Fruit fly (Drosophila melanogaster) whole organism, embryonic: ENCODE measurements around the gene Atg12.

Source experiments
- BEAF-32 ChIP-seq: fragments of 200-800 bp; sonication (Bioruptor generic); optimal IDR thresholded peaks from 3 replicates; lab custom pipeline; 2017; ENCODE audit warnings: missing biosample characterization, missing genetic modification characterization, mild to moderate bottlenecking, moderate library complexity, missing genetic modification reagents
- C15 ChIP-seq: fragments of 200-800 bp; sonication (Bioruptor generic); IDR thresholded peaks from 3 replicates; pipeline ENCODE4 v1.3.6; 2022; ENCODE audit warnings: missing biosample characterization, missing genetic modification characterization
- CG11085 ChIP-seq: fragments of 200-800 bp; sonication (Bioruptor generic); IDR thresholded peaks from 2 replicates; pipeline ENCODE4 v1.3.6; 2022; ENCODE audit warnings: missing biosample characterization, missing genetic modification characterization
- CG11504 ChIP-seq: fragments of 200-800 bp; sonication (Bioruptor generic); optimal IDR thresholded peaks from 3 replicates; lab custom pipeline; 2019; ENCODE audit warnings: missing biosample characterization, mild to moderate bottlenecking, missing genetic modification characterization, moderate library complexity
- CG11560 ChIP-seq: fragments of 200-800 bp; sonication (Bioruptor generic); IDR thresholded peaks from 3 replicates; pipeline ENCODE4 v1.3.6; 2022; ENCODE audit warnings: missing biosample characterization, missing genetic modification characterization
- CG12104 ChIP-seq: fragments of 200-800 bp; sonication (Bioruptor generic); optimal IDR thresholded peaks from 3 replicates; lab custom pipeline; 2016; ENCODE audit warnings: missing biosample characterization, missing genetic modification characterization
- CG12219 ChIP-seq: fragments of 200-800 bp; sonication (Bioruptor generic); optimal IDR thresholded peaks from 3 replicates; lab custom pipeline; 2018; ENCODE audit warnings: missing biosample characterization, mild to moderate bottlenecking, missing genetic modification characterization
- CG12299 ChIP-seq: fragments of 200-800 bp; sonication (Bioruptor generic); optimal IDR thresholded peaks from 2 replicates; lab custom pipeline; 2018; ENCODE audit warnings: missing biosample characterization, mild to moderate bottlenecking, missing genetic modification characterization
- CG12391 ChIP-seq: fragments of 200-800 bp; sonication (Bioruptor generic); optimal IDR thresholded peaks from 3 replicates; lab custom pipeline; 2018; ENCODE audit warnings: missing biosample characterization, mild to moderate bottlenecking, missing genetic modification characterization, moderate library complexity
- CG13123 ChIP-seq: fragments of 200-800 bp; sonication (Bioruptor generic); optimal IDR thresholded peaks from 2 replicates; lab custom pipeline; 2016; ENCODE audit warnings: missing biosample characterization, missing genetic modification characterization
- CG13894 ChIP-seq: fragments of 200-800 bp; sonication (Bioruptor generic); optimal IDR thresholded peaks from 3 replicates; lab custom pipeline; 2018; ENCODE audit warnings: missing biosample characterization, mild to moderate bottlenecking, missing genetic modification characterization, moderate library complexity
- CG15514 ChIP-seq: fragments of 200-800 bp; sonication (Bioruptor generic); optimal IDR thresholded peaks from 3 replicates; lab custom pipeline; 2017; ENCODE audit warnings: missing biosample characterization, missing genetic modification characterization, mild to moderate bottlenecking, moderate library complexity, missing genetic modification reagents
- CG15696 ChIP-seq: fragments of 200-800 bp; sonication (Bioruptor generic); optimal IDR thresholded peaks from 2 replicates; lab custom pipeline; 2019; ENCODE audit warnings: missing biosample characterization, mild to moderate bottlenecking, missing genetic modification characterization, moderate library complexity
- CG17361 ChIP-seq: fragments of 200-800 bp; sonication (Bioruptor generic); IDR thresholded peaks from 3 replicates; pipeline ENCODE4 v1.3.6; 2022; ENCODE audit warnings: missing biosample characterization, missing genetic modification characterization
- CG17612 ChIP-seq: fragments of 200-800 bp; sonication (Bioruptor generic); IDR thresholded peaks from 2 replicates; pipeline ENCODE4 v1.3.6; 2022; ENCODE audit warnings: missing biosample characterization, missing genetic modification characterization
- CG18764 ChIP-seq: fragments of 200-800 bp; sonication (Bioruptor generic); optimal IDR thresholded peaks from 3 replicates; lab custom pipeline; 2016; ENCODE audit warnings: missing biosample characterization, missing genetic modification characterization
- CG2712 ChIP-seq: fragments of 200-800 bp; optimal IDR thresholded peaks from 3 replicates; lab custom pipeline; 2019; ENCODE audit warnings: missing biosample characterization, mild to moderate bottlenecking, missing genetic modification characterization, moderate library complexity
- CG2875 ChIP-seq: fragments of 200-800 bp; sonication (Bioruptor generic); optimal IDR thresholded peaks from 2 replicates; lab custom pipeline; 2017; ENCODE audit warnings: missing biosample characterization, mild to moderate bottlenecking, missing genetic modification characterization, missing genetic modification reagents
- CG3065 ChIP-seq: fragments of 200-800 bp; sonication (Bioruptor generic); optimal IDR thresholded peaks from 2 replicates; lab custom pipeline; 2016; ENCODE audit warnings: missing biosample characterization, missing genetic modification characterization
- CG31388 ChIP-seq: fragments of 200-800 bp; sonication (Bioruptor generic); optimal IDR thresholded peaks from 2 replicates; lab custom pipeline; 2016; ENCODE audit warnings: missing biosample characterization, missing genetic modification characterization
- CG31441 ChIP-seq: fragments of 200-800 bp; sonication (Bioruptor generic); IDR thresholded peaks from 2 replicates; pipeline ENCODE4 v1.3.6; 2022; ENCODE audit warnings: missing biosample characterization, missing genetic modification characterization
- CG5245 ChIP-seq: fragments of 200-800 bp; sonication (Bioruptor generic); optimal IDR thresholded peaks from 3 replicates; lab custom pipeline; 2016; ENCODE audit warnings: missing biosample characterization, missing genetic modification characterization
- CG7839 ChIP-seq: fragments of 200-800 bp; sonication (Bioruptor generic); optimal IDR thresholded peaks from 3 replicates; lab custom pipeline; 2018; ENCODE audit warnings: missing biosample characterization, mild to moderate bottlenecking, missing genetic modification characterization, moderate library complexity
- CG8924 ChIP-seq: fragments of 200-800 bp; optimal IDR thresholded peaks from 3 replicates; lab custom pipeline; 2019; ENCODE audit warnings: missing biosample characterization, mild to moderate bottlenecking, missing genetic modification characterization, moderate library complexity
- CoRest ChIP-seq: fragments of 200-800 bp; sonication (Bioruptor generic); optimal IDR thresholded peaks from 3 replicates; lab custom pipeline; 2018; ENCODE audit warnings: missing biosample characterization, mild to moderate bottlenecking, missing genetic modification characterization, moderate library complexity
- D ChIP-seq, 2 experiments: fragments of 200-800 bp in 1 of 2; fragments of >200 bp in 1 of 2; sonication (Bioruptor generic) in 1 of 2; optimal IDR thresholded peaks; 2 replicates in 1 of 2; 3 replicates in 1 of 2; lab custom pipeline; 2017; ENCODE audit warnings: mild to moderate bottlenecking in 1 of 2, missing biosample characterization in 1 of 2, missing genetic modification characterization in 1 of 2, missing genetic modification reagents in 1 of 2
- D19B ChIP-seq: fragments of 200-800 bp; sonication (Bioruptor generic); optimal IDR thresholded peaks from 2 replicates; lab custom pipeline; 2017; ENCODE audit warnings: missing biosample characterization, mild to moderate bottlenecking, missing genetic modification characterization
- Elba2 ChIP-seq: fragments of 200-800 bp; sonication (Bioruptor generic); optimal IDR thresholded peaks from 3 replicates; lab custom pipeline; 2016; ENCODE audit warnings: missing biosample characterization, missing genetic modification characterization
- Ets97D ChIP-seq: fragments of 200-800 bp; sonication (Bioruptor generic); optimal IDR thresholded peaks from 3 replicates; lab custom pipeline; 2016; ENCODE audit warnings: missing biosample characterization, missing genetic modification characterization
- HHEX ChIP-seq: fragments of 200-800 bp; sonication (Bioruptor generic); optimal IDR thresholded peaks from 3 replicates; lab custom pipeline; 2017; ENCODE audit warnings: missing biosample characterization, mild to moderate bottlenecking, missing genetic modification characterization, missing genetic modification reagents
- Hsf ChIP-seq: fragments of 200-800 bp; sonication (Bioruptor generic); optimal IDR thresholded peaks from 3 replicates; lab custom pipeline; 2016; ENCODE audit warnings: missing biosample characterization, missing genetic modification characterization
- Kr ChIP-seq: fragments of 200-800 bp; sonication (Bioruptor generic); optimal IDR thresholded peaks from 2 replicates; lab custom pipeline; 2017; ENCODE audit warnings: missing biosample characterization, mild to moderate bottlenecking, missing genetic modification characterization
- Nf-YC ChIP-seq: fragments of 200-800 bp; optimal IDR thresholded peaks from 3 replicates; lab custom pipeline; 2019; ENCODE audit warnings: missing biosample characterization, mild to moderate bottlenecking, missing genetic modification characterization, moderate library complexity
- NfI ChIP-seq: fragments of 200-800 bp; sonication (Bioruptor generic); optimal IDR thresholded peaks from 3 replicates; lab custom pipeline; 2018; ENCODE audit warnings: missing biosample characterization, mild to moderate bottlenecking, missing genetic modification characterization, moderate library complexity
- PHDP ChIP-seq: fragments of 200-800 bp; sonication (Bioruptor generic); optimal IDR thresholded peaks from 3 replicates; lab custom pipeline; 2018; ENCODE audit warnings: missing biosample characterization, mild to moderate bottlenecking, missing genetic modification characterization, moderate library complexity
- bcd ChIP-seq: fragments of 200-800 bp; sonication (Bioruptor generic); optimal IDR thresholded peaks from 2 replicates; lab custom pipeline; 2017; ENCODE audit warnings: missing biosample characterization, mild to moderate bottlenecking, missing genetic modification characterization
- crp ChIP-seq, 2 experiments: fragments of 200-800 bp; sonication (Bioruptor generic); optimal IDR thresholded peaks; 2 replicates in 1 of 2; 3 replicates in 1 of 2; lab custom pipeline; 2017; ENCODE audit warnings: missing biosample characterization in 2 of 2, missing genetic modification characterization in 2 of 2, mild to moderate bottlenecking in 1 of 2, moderate library complexity in 1 of 2
- da ChIP-seq: fragments of 200-800 bp; sonication (Bioruptor generic); optimal IDR thresholded peaks from 2 replicates; lab custom pipeline; 2016; ENCODE audit warnings: missing biosample characterization, missing genetic modification characterization
- dmrt99B ChIP-seq: fragments of 200-800 bp; sonication (Bioruptor generic); optimal IDR thresholded peaks from 2 replicates; lab custom pipeline; 2018; ENCODE audit warnings: missing biosample characterization, mild to moderate bottlenecking, missing genetic modification characterization, moderate library complexity
- gcm2 ChIP-seq: fragments of 200-800 bp; sonication (Bioruptor generic); optimal IDR thresholded peaks from 2 replicates; lab custom pipeline; 2016; ENCODE audit warnings: missing biosample characterization, missing genetic modification characterization
- grau ChIP-seq: fragments of 200-800 bp; optimal IDR thresholded peaks from 3 replicates; lab custom pipeline; 2019; ENCODE audit warnings: missing biosample characterization, mild to moderate bottlenecking, missing genetic modification characterization, moderate library complexity
- grn ChIP-seq: fragments of 200-800 bp; sonication (Bioruptor generic); optimal IDR thresholded peaks from 3 replicates; lab custom pipeline; 2017; ENCODE audit warnings: missing biosample characterization, missing genetic modification characterization
- jing ChIP-seq: fragments of 200-800 bp; sonication (Bioruptor generic); optimal IDR thresholded peaks from 2 replicates; lab custom pipeline; 2018; ENCODE audit warnings: missing biosample characterization, mild to moderate bottlenecking, missing genetic modification characterization
- ken ChIP-seq: fragments of 200-800 bp; sonication (Bioruptor generic); IDR thresholded peaks from 3 replicates; pipeline ENCODE4 v1.3.6; 2022; ENCODE audit warnings: missing biosample characterization, missing genetic modification characterization
- lab ChIP-seq: fragments of 200-800 bp; sonication (Bioruptor generic); optimal IDR thresholded peaks from 3 replicates; lab custom pipeline; 2017; ENCODE audit warnings: missing biosample characterization, missing genetic modification characterization, mild to moderate bottlenecking, moderate library complexity, missing genetic modification reagents
- pum ChIP-seq: fragments of 200-800 bp; sonication (Bioruptor generic); optimal IDR thresholded peaks from 2 replicates; lab custom pipeline; 2016; ENCODE audit warnings: missing biosample characterization, missing genetic modification characterization
- row ChIP-seq: fragments of 200-800 bp; sonication (Bioruptor generic); IDR thresholded peaks from 3 replicates; pipeline ENCODE4 v1.3.6; 2022; ENCODE audit warnings: missing biosample characterization, missing genetic modification characterization
- sqz ChIP-seq: fragments of 200-800 bp; sonication (Bioruptor generic); optimal IDR thresholded peaks from 3 replicates; lab custom pipeline; 2018; ENCODE audit warnings: missing biosample characterization, mild to moderate bottlenecking, missing genetic modification characterization
- ssp ChIP-seq: fragments of 200-800 bp; sonication (Bioruptor generic); IDR thresholded peaks from 2 replicates; pipeline ENCODE4 v1.3.6; 2022; ENCODE audit warnings: missing biosample characterization, missing genetic modification characterization
- unpg ChIP-seq: fragments of 200-800 bp; sonication (Bioruptor generic); optimal IDR thresholded peaks from 3 replicates; lab custom pipeline; 2018; ENCODE audit warnings: missing biosample characterization, mild to moderate bottlenecking, missing genetic modification characterization, moderate library complexity

Gene Atg12

DNA sequence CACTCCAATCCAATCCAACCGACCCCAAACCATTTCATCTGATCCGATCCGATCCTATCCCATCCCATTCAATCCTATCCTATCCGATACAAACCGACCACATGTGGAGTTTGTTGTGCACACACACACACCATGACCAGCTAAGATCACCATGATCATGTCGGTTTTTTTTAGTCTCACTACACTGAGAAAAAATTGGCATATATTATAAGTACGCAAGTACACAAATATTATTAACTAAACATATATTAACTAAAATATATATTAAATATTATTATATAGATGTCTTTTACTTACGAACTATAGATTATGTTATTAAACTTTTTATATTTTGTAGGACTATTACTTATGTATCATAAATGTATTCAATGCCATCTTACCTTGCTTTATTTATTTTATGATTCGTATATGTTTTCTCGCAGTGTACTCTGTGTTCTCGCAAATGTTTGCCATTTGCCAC is 34.8 kb upstream of the Atg12 start (continued):
- no peak for TF ChIP-seq unpg (GFP tag; lab: Kevin White, UChicago)
- TF ChIP-seq Nf-YC (tag; lab: Kevin White, UChicago): no peak
- no peak for TF ChIP-seq crp (GFP tag; optimal IDR thresholded peaks at IDR 0.05; lab: Kevin White, UChicago)
- peak; percentile 54 for TF ChIP-seq CG11504
- TF ChIP-seq Kr (GFP tag; lab: Kevin White, UChicago): peak; percentile 1
- no peak for TF ChIP-seq CG2875 (GFP tag; lab: Kevin White, UChicago)
- no peak for TF ChIP-seq jing (GFP tag; lab: Kevin White, UChicago)
- no peak for TF ChIP-seq D (optimal IDR thresholded peaks at IDR 0.05; lab: Kevin White, UChicago)
- peak; percentile 34 for TF ChIP-seq D (GFP tag; optimal IDR thresholded peaks at IDR 0.05; lab: Kevin White, UChicago)
- TF ChIP-seq CG12299 (tag; lab: Kevin White, UChicago): no peak
- peak; percentile 21; the same call in 1 of the 3 replicates for TF ChIP-seq row
- TF ChIP-seq NfI (GFP tag; lab: Kevin White, UChicago): no peak
- no peak for TF ChIP-seq CG17612 (GFP tag; lab: Robert Waterston, UW)
- TF ChIP-seq pum (GFP tag; lab: Kevin White, UChicago): no peak
- peak; percentile 45 for TF ChIP-seq grau (tag; lab: Kevin White, UChicago)
- TF ChIP-seq CG18764: no peak
- no peak for TF ChIP-seq da
- no peak for TF ChIP-seq CG12219 (GFP tag; lab: Kevin White, UChicago)
- TF ChIP-seq CG11085 (GFP tag; lab: Robert Waterston, UW): 0 out of 2 replicates have a peak, but pooled peaks have one; percentile 12
- TF ChIP-seq D19B (GFP tag; lab: Kevin White, UChicago): no peak
- TF ChIP-seq Elba2 (GFP tag; lab: Kevin White, UChicago): no peak
- peak; percentile 60 for TF ChIP-seq CG31441 (GFP tag; lab: Robert Waterston, UW)
- no peak for TF ChIP-seq BEAF-32 (GFP tag; lab: Kevin White, UChicago)
- TF ChIP-seq CG2712 (tag; lab: Kevin White, UChicago): peak; percentile 76
- peak; percentile 65; the same call in 2 of the 3 replicates for TF ChIP-seq CG17361
- no peak for TF ChIP-seq CG15514
- no peak for TF ChIP-seq CG13123
- no peak for TF ChIP-seq ssp (GFP tag; lab: Robert Waterston, UW)
- no peak for TF ChIP-seq Hsf (GFP tag; lab: Kevin White, UChicago)
- no peak for TF ChIP-seq lab (GFP tag; lab: Kevin White, UChicago)
- TF ChIP-seq CG3065 (GFP tag; lab: Kevin White, UChicago): no peak
- TF ChIP-seq CG15696 (tag; lab: Kevin White, UChicago): peak; percentile 41
- no peak for TF ChIP-seq ken (GFP tag; lab: Robert Waterston, UW)
- TF ChIP-seq bcd (GFP tag; lab: Kevin White, UChicago): no peak
- TF ChIP-seq CG5245: no peak
- TF ChIP-seq CG13894 (tag; lab: Kevin White, UChicago): no peak
- TF ChIP-seq CG11560: no peak
- no peak for TF ChIP-seq HHEX (GFP tag; lab: Kevin White, UChicago)
- peak; percentile 50 for TF ChIP-seq CG8924 (tag; lab: Kevin White, UChicago)
- TF ChIP-seq CoRest: peak; percentile 53
- TF ChIP-seq grn (GFP tag; lab: Kevin White, UChicago): no peak
- peak; percentile 47 for TF ChIP-seq CG7839 (tag; lab: Kevin White, UChicago)
- no peak for TF ChIP-seq CG12104
- no peak for TF ChIP-seq C15 (GFP tag; lab: Robert Waterston, UW)
- TF ChIP-seq PHDP (tag; lab: Kevin White, UChicago): peak; percentile 23
- TF ChIP-seq Ets97D: no peak
- TF ChIP-seq dmrt99B (tag; lab: Kevin White, UChicago): peak; percentile 43
- no peak for TF ChIP-seq CG31388 (GFP tag; lab: Kevin White, UChicago)
- peak; percentile 55 for TF ChIP-seq CG12391 (tag; lab: Kevin White, UChicago)
- no peak for TF ChIP-seq gcm2 (GFP tag; lab: Kevin White, UChicago)
- peak; percentile 37 for TF ChIP-seq sqz (GFP tag; lab: Kevin White, UChicago)
